Worm (Caenorhabditis elegans) whole organism, L4 larva: ENCODE data around the gene pqn-68.

Experiments used
- D1046.2 ChIP-seq: fragments of 200-800 bp; sonication (Bioruptor generic); IDR thresholded peaks from 2 replicates; pipeline ENCODE4 v1.3.6; 2022; ENCODE audit warnings: missing genetic modification characterization, missing compliant biosample characterization
- F10B5.3 ChIP-seq: sonication (generic microtip); optimal IDR thresholded peaks from 2 replicates; lab custom pipeline; 2016; ENCODE audit warnings: mild to moderate bottlenecking, missing genetic modification characterization, missing compliant biosample characterization
- F49E8.2 ChIP-seq: sonication (generic microtip); optimal IDR thresholded peaks from 2 replicates; lab custom pipeline; 2016; ENCODE audit warnings: missing compliant biosample characterization, mild to moderate bottlenecking, missing genetic modification characterization, borderline replicate concordance
- T20F7.1 ChIP-seq: fragments of 200-800 bp; sonication (Bioruptor generic); optimal IDR thresholded peaks from 2 replicates; lab custom pipeline; 2018; ENCODE audit warnings: mild to moderate bottlenecking, missing genetic modification characterization, missing compliant biosample characterization
- Y105C5A.15 ChIP-seq: fragments of 200-800 bp; sonication (Bioruptor generic); IDR thresholded peaks from 2 replicates; pipeline ENCODE4 v1.3.6; 2022; ENCODE audit warnings: missing genetic modification characterization, missing compliant biosample characterization
- ZK337.2 ChIP-seq: fragments of 200-800 bp; sonication (Bioruptor generic); IDR thresholded peaks from 2 replicates; pipeline ENCODE4 v1.3.6; 2022; ENCODE audit warnings: missing genetic modification reagents, missing genetic modification characterization, missing compliant biosample characterization
- aha-1 ChIP-seq: fragments of 150-350 bp; peaks from one replicate; lab custom pipeline; 2014; ENCODE audit warnings: missing biosample characterization, missing genetic modification characterization
- ama-1 ChIP-seq: fragments of 150-350 bp; optimal IDR thresholded peaks from 2 replicates; lab custom pipeline; 2014; ENCODE audit warnings: inconsistent platforms, mixed read lengths
- attf-4 ChIP-seq: sonication (generic microtip); optimal IDR thresholded peaks from 3 replicates; lab custom pipeline; 2017; ENCODE audit warnings: missing biosample characterization, missing genetic modification characterization
- cey-2 ChIP-seq: sonication (generic microtip); optimal IDR thresholded peaks from 3 replicates; lab custom pipeline; 2017; ENCODE audit warnings: missing genetic modification characterization, mild to moderate bottlenecking, missing compliant biosample characterization, antibody characterized with exemption, borderline replicate concordance; ENCODE audit not compliant: insufficient read depth
- daf-19 ChIP-seq: fragments of 200-800 bp; sonication (Bioruptor generic); conservative IDR thresholded peaks from 2 replicates; pipeline ENCODE4 v1.3.6; 2022; ENCODE audit warnings: missing genetic modification characterization, missing compliant biosample characterization
- daf-8 ChIP-seq: fragments of 200-800 bp; sonication (Bioruptor generic); IDR thresholded peaks from 2 replicates; pipeline ENCODE4 v1.3.6; 2022; ENCODE audit warnings: missing genetic modification characterization, missing compliant biosample characterization
- dpl-1 ChIP-seq: fragments of 150-350 bp; optimal IDR thresholded peaks from 2 replicates; lab custom pipeline; 2014; ENCODE audit warnings: missing biosample characterization, missing genetic modification reagents, missing genetic modification characterization
- dve-1 ChIP-seq: sonication (generic microtip); optimal IDR thresholded peaks from 2 replicates; lab custom pipeline; 2017; ENCODE audit warnings: antibody characterized with exemption, mild to moderate bottlenecking, missing genetic modification characterization, missing compliant biosample characterization; ENCODE audit not compliant: insufficient read depth
- hif-1 ChIP-seq, 2 experiments: sonication (generic microtip); optimal IDR thresholded peaks; 2 replicates each; lab custom pipeline; 2016 to 2017; ENCODE audit warnings: missing compliant biosample characterization in 2 of 2, missing genetic modification characterization in 2 of 2, missing genetic modification reagents in 2 of 2, missing genotype in 2 of 2, mild to moderate bottlenecking in 1 of 2
- hmg-1.1 ChIP-seq: fragments of 200-800 bp; sonication (Bioruptor generic); IDR thresholded peaks from 2 replicates; pipeline ENCODE4 v1.3.6; 2022; ENCODE audit warnings: missing genetic modification reagents, missing genetic modification characterization, missing compliant biosample characterization
- lin-15B ChIP-seq: fragments of 150-350 bp; sonication (generic microtip); optimal IDR thresholded peaks from 3 replicates; lab custom pipeline; 2014; ENCODE audit warnings: missing biosample characterization, missing genetic modification characterization
- lin-38 ChIP-seq: fragments of 200-800 bp; sonication (Bioruptor generic); IDR thresholded peaks from 2 replicates; pipeline ENCODE4 v1.3.6; 2022; ENCODE audit warnings: missing genetic modification reagents, missing genetic modification characterization, missing compliant biosample characterization
- lin-39 ChIP-seq: fragments of 150-350 bp; optimal IDR thresholded peaks from 2 replicates; lab custom pipeline; 2014; ENCODE audit warnings: missing biosample characterization, missing genetic modification reagents, missing genetic modification characterization
- lsy-2 ChIP-seq, 2 experiments: fragments of 150-350 bp in 1 of 2; sonication (generic microtip) in 1 of 2; optimal IDR thresholded peaks; 2 replicates each; lab custom pipeline; 2014 to 2017; ENCODE audit warnings: missing biosample characterization in 2 of 2, missing genetic modification characterization in 2 of 2
- mdl-1 ChIP-seq, 2 experiments: fragments of 150-350 bp in 1 of 2; sonication (generic microtip) in 1 of 2; optimal IDR thresholded peaks; 2 replicates each; lab custom pipeline; 2014 to 2017; ENCODE audit warnings: missing biosample characterization in 2 of 2, missing genetic modification characterization in 2 of 2
- mep-1 ChIP-seq: fragments of 150-350 bp; sonication (generic microtip); optimal IDR thresholded peaks from 3 replicates; lab custom pipeline; 2014; ENCODE audit warnings: missing biosample characterization, missing genetic modification characterization
- mes-2 ChIP-seq: sonication (generic microtip); optimal IDR thresholded peaks from 2 replicates; lab custom pipeline; 2016; ENCODE audit warnings: missing genotype, mild to moderate bottlenecking, missing genetic modification characterization, missing compliant biosample characterization; ENCODE audit not compliant: poor library complexity, severe bottlenecking
- nhr-11 ChIP-seq: fragments of 150-350 bp; optimal IDR thresholded peaks from 2 replicates; lab custom pipeline; 2014; ENCODE audit warnings: missing biosample characterization, missing genetic modification characterization
- nhr-111 ChIP-seq: fragments of 200-800 bp; sonication (Bioruptor generic); optimal IDR thresholded peaks from 2 replicates; lab custom pipeline; 2018; ENCODE audit warnings: mild to moderate bottlenecking, missing genetic modification characterization, missing compliant biosample characterization
- nhr-6 ChIP-seq: fragments of 150-350 bp; optimal IDR thresholded peaks from 2 replicates; lab custom pipeline; 2014; ENCODE audit warnings: missing biosample characterization, missing genetic modification characterization
- nhr-77 ChIP-seq: fragments of 150-350 bp; optimal IDR thresholded peaks from 2 replicates; lab custom pipeline; 2014; ENCODE audit warnings: missing biosample characterization, missing genetic modification characterization
- sdz-12 ChIP-seq: fragments of 200-800 bp; sonication (Bioruptor generic); optimal IDR thresholded peaks from 2 replicates; lab custom pipeline; 2018; ENCODE audit warnings: mild to moderate bottlenecking, missing genetic modification characterization, missing compliant biosample characterization
- skn-1 ChIP-seq: fragments of 150-350 bp; optimal IDR thresholded peaks from 2 replicates; lab custom pipeline; 2014; ENCODE audit warnings: missing biosample characterization, missing genetic modification characterization
- snpc-4 ChIP-seq: fragments of 150-350 bp; optimal IDR thresholded peaks from 2 replicates; lab custom pipeline; 2014; ENCODE audit warnings: missing biosample characterization, missing genetic modification characterization
- spr-1 ChIP-seq: sonication (generic microtip); optimal IDR thresholded peaks from 2 replicates; lab custom pipeline; 2016; ENCODE audit warnings: mild to moderate bottlenecking, missing genetic modification characterization, missing compliant biosample characterization
- unc-39 ChIP-seq: sonication (generic microtip); optimal IDR thresholded peaks from 2 replicates; lab custom pipeline; 2017; ENCODE audit warnings: missing biosample characterization, missing genetic modification characterization
- unc-62 ChIP-seq, 3 experiments: fragments of 150-350 bp in 1 of 3; sonication (generic microtip); optimal IDR thresholded peaks in 2 of 3; peaks in 1 of 3; 1 replicate in 1 of 3; 2 replicates in 2 of 3; lab custom pipeline; 2014 to 2017; ENCODE audit warnings: missing biosample characterization in 3 of 3, missing genetic modification characterization in 3 of 3, missing genetic modification reagents in 3 of 3, missing genotype in 1 of 3
- zag-1 ChIP-seq: fragments of 150-350 bp; optimal IDR thresholded peaks from 2 replicates; lab custom pipeline; 2014; ENCODE audit warnings: missing biosample characterization, missing genetic modification characterization
- zfp-2 ChIP-seq: sonication (generic microtip); optimal IDR thresholded peaks from 2 replicates; lab custom pipeline; 2016; ENCODE audit warnings: mild to moderate bottlenecking, missing genetic modification characterization, missing compliant biosample characterization

The pqn-68 gene

ce11 chrV:12967925-12968327 lies 15.5 kb downstream of the pqn-68 start, which contains the start of gene R186.8 (continued):
- peak; percentile 37 for TF ChIP-seq nhr-11 (tag; lab: Kevin White, UChicago)

ce11 chrV:12968555-12968954 lies 16.1 kb downstream of the pqn-68 start, which contains the start of gene lin-46:
Gene lin-46, plus strand, starts transcription at chrV:12968855.
- TF ChIP-seq mdl-1 (tag; optimal IDR thresholded peaks at IDR 0.05; lab: Kevin White, UChicago) (no peak), zfp-2 (tag; lab: Kevin White, UChicago) (no peak), Y105C5A.15 (GFP tag; lab: Robert Waterston, UW) (no peak), dpl-1 (no peak), sdz-12 (GFP tag; lab: Kevin White, UChicago) (no peak), hmg-1.1 (GFP tag; lab: Robert Waterston, UW) (no peak), nhr-111 (GFP tag; lab: Kevin White, UChicago) (no peak), ZK337.2 (no peak), attf-4 (tag; lab: Kevin White, UChicago) (no peak), cey-2 (tag; lab: Kevin White, UChicago) (no peak), F10B5.3 (tag; lab: Kevin White, UChicago) (no peak), unc-39 (tag; lab: Kevin White, UChicago) (no peak), unc-62 (GFP tag; optimal IDR thresholded peaks at IDR 0.05 in 1 of 2; lab: Kevin White, UChicago) (no peak), unc-62 (tag; optimal IDR thresholded peaks at IDR 0.05; lab: Kevin White, UChicago) (no peak), daf-8 (GFP tag; lab: Robert Waterston, UW) (no peak), zag-1 (tag; lab: Kevin White, UChicago) (no peak), F49E8.2 (tag; lab: Kevin White, UChicago) (no peak), spr-1 (tag; lab: Kevin White, UChicago) (no peak), aha-1 (tag; lab: Kevin White, UChicago) (no peak)

ce11 chrV:12970575-12971160 lies 18.2 kb downstream of the pqn-68 start, which contains the start of gene pnn-1:
Gene pnn-1, plus strand, starts transcription at chrV:12971110.
- TF ChIP-seq zfp-2 (tag; lab: Kevin White, UChicago), result no peak
- TF ChIP-seq dpl-1, result peak; percentile 50
- TF ChIP-seq lsy-2 (tag; optimal IDR thresholded peaks at IDR 0.05; lab: Kevin White, UChicago), result peak in 1 of 2 experiments; percentile 90
- peak; percentile 68 for TF ChIP-seq mes-2 (tag; lab: Kevin White, UChicago)
- TF ChIP-seq ama-1, result no peak
- no peak for TF ChIP-seq lin-15B (tag; lab: Kevin White, UChicago)
- no peak for TF ChIP-seq snpc-4 (tag; lab: Kevin White, UChicago)
- peak; percentile 74 for TF ChIP-seq T20F7.1 (GFP tag; lab: Kevin White, UChicago)
- peak; percentile 34 for TF ChIP-seq dve-1 (tag; lab: Kevin White, UChicago)
- TF ChIP-seq nhr-6, result peak; percentile 44
- TF ChIP-seq D1046.2 (GFP tag; lab: Robert Waterston, UW), result no peak
- TF ChIP-seq lin-38 (GFP tag; lab: Robert Waterston, UW), result peak; percentile 75
- TF ChIP-seq daf-19 (GFP tag; lab: Robert Waterston, UW), result no peak
- TF ChIP-seq mep-1 (tag; lab: Kevin White, UChicago), result peak; percentile 19
- no peak for TF ChIP-seq nhr-77
- no peak for TF ChIP-seq daf-8 (GFP tag; lab: Robert Waterston, UW)
- no peak for TF ChIP-seq lin-39 (tag; lab: Kevin White, UChicago)
- TF ChIP-seq hif-1 (tag; optimal IDR thresholded peaks at IDR 0.05; lab: Kevin White, UChicago), result no peak
- TF ChIP-seq, all 104 proteins: peak for 8

ce11 chrV:12974047-12974446 lies 21.6 kb downstream of the pqn-68 start:
- no peak for TF ChIP-seq skn-1 (tag; lab: Kevin White, UChicago)
- TF ChIP-seq unc-62 (GFP tag; optimal IDR thresholded peaks at IDR 0.05 in 1 of 2; lab: Kevin White, UChicago), result peak in 1 of 2 experiments; percentile 59
- TF ChIP-seq unc-62 (tag; optimal IDR thresholded peaks at IDR 0.05; lab: Kevin White, UChicago), result no peak
